Fruit fly (Drosophila melanogaster) whole organism, pupa: ENCODE measurements around the gene CG13921.

Source experiments
- CG10348 ChIP-seq: fragments of 200-800 bp; sonication (Bioruptor generic); IDR thresholded peaks from 2 replicates; pipeline ENCODE4 v1.3.6; 2022; ENCODE audit warnings: missing biosample characterization, missing genetic modification characterization
- CG12605 ChIP-seq: fragments of 200-800 bp; sonication (Bioruptor generic); IDR thresholded peaks from 2 replicates; pipeline ENCODE4 v1.3.6; 2022; ENCODE audit warnings: missing biosample characterization, missing genetic modification characterization
- CG13204 ChIP-seq: fragments of 200-800 bp; sonication (Bioruptor generic); optimal IDR thresholded peaks from 2 replicates; lab custom pipeline; 2018; ENCODE audit warnings: missing biosample characterization, mild to moderate bottlenecking, missing genetic modification characterization, moderate library complexity
- CG14655 ChIP-seq: fragments of 200-800 bp; sonication (Bioruptor generic); optimal IDR thresholded peaks from 3 replicates; lab custom pipeline; 2017; ENCODE audit warnings: mild to moderate bottlenecking, missing biosample characterization, missing genetic modification reagents, missing genetic modification characterization
- CG15710 ChIP-seq: fragments of 200-800 bp; sonication (Bioruptor generic); optimal IDR thresholded peaks from 2 replicates; lab custom pipeline; 2018; ENCODE audit warnings: missing biosample characterization, mild to moderate bottlenecking, missing genetic modification characterization, moderate library complexity
- CG32121 ChIP-seq: fragments of 200-800 bp; sonication (Bioruptor generic); IDR thresholded peaks from 2 replicates; pipeline ENCODE4 v1.3.6; 2022; ENCODE audit warnings: missing biosample characterization, missing genetic modification characterization
- CG34367 ChIP-seq: fragments of 200-800 bp; sonication (Bioruptor generic); optimal IDR thresholded peaks from 2 replicates; lab custom pipeline; 2018; ENCODE audit warnings: missing biosample characterization, mild to moderate bottlenecking, missing genetic modification characterization
- CG4496 ChIP-seq: fragments of 200-800 bp; sonication (Bioruptor generic); IDR thresholded peaks from 3 replicates; pipeline ENCODE4 v1.3.6; 2022; ENCODE audit warnings: missing biosample characterization, missing genetic modification characterization
- CG8159 ChIP-seq: fragments of 200-800 bp; sonication (Bioruptor generic); optimal IDR thresholded peaks from 3 replicates; lab custom pipeline; 2018; ENCODE audit warnings: missing biosample characterization, mild to moderate bottlenecking, missing genetic modification characterization, moderate library complexity
- CG8301 ChIP-seq: fragments of 200-800 bp; sonication (Bioruptor generic); optimal IDR thresholded peaks from 2 replicates; lab custom pipeline; 2018; ENCODE audit warnings: missing biosample characterization, mild to moderate bottlenecking, missing genetic modification characterization
- CG9948 ChIP-seq: fragments of 200-800 bp; sonication (Bioruptor generic); optimal IDR thresholded peaks from 2 replicates; lab custom pipeline; 2018; ENCODE audit warnings: missing biosample characterization, mild to moderate bottlenecking, missing genetic modification characterization, moderate library complexity
- D1 ChIP-seq: fragments of 200-800 bp; sonication (Bioruptor generic); optimal IDR thresholded peaks from 2 replicates; lab custom pipeline; 2018; ENCODE audit warnings: missing biosample characterization, mild to moderate bottlenecking, missing genetic modification characterization, moderate library complexity
- EcR ChIP-seq: fragments of 200-800 bp; sonication (Bioruptor generic); optimal IDR thresholded peaks from 3 replicates; lab custom pipeline; 2019; ENCODE audit warnings: missing biosample characterization, missing genetic modification characterization, mild to moderate bottlenecking, moderate library complexity, missing genetic modification reagents
- Ets98B ChIP-seq: fragments of 200-800 bp; sonication (Bioruptor generic); IDR thresholded peaks from 2 replicates; pipeline ENCODE4 v1.3.6; 2022; ENCODE audit warnings: missing biosample characterization, missing genetic modification characterization
- Pif1A ChIP-seq: fragments of 200-800 bp; sonication (Bioruptor generic); optimal IDR thresholded peaks from 3 replicates; lab custom pipeline; 2016; ENCODE audit warnings: missing biosample characterization, missing genetic modification characterization
- Pif1B ChIP-seq: fragments of 200-800 bp; sonication (Bioruptor generic); optimal IDR thresholded peaks from 3 replicates; lab custom pipeline; 2016; ENCODE audit warnings: missing biosample characterization, missing genetic modification characterization
- Snoo ChIP-seq: fragments of 200-800 bp; sonication (Bioruptor generic); optimal IDR thresholded peaks from 3 replicates; lab custom pipeline; 2017; ENCODE audit warnings: missing biosample characterization, mild to moderate bottlenecking, missing genetic modification characterization, inconsistent platforms
- fd96Ca ChIP-seq: fragments of 200-800 bp; sonication (Bioruptor generic); IDR thresholded peaks from 3 replicates; pipeline ENCODE4 v1.3.6; 2022; ENCODE audit warnings: missing biosample characterization, missing genetic modification characterization
- gl ChIP-seq: fragments of 200-800 bp; sonication (Bioruptor generic); optimal IDR thresholded peaks from 2 replicates; lab custom pipeline; 2018; ENCODE audit warnings: missing biosample characterization, mild to moderate bottlenecking, missing genetic modification characterization
- rn ChIP-seq: fragments of 200-800 bp; sonication (Bioruptor generic); IDR thresholded peaks from 2 replicates; pipeline ENCODE4 v1.3.6; 2022; ENCODE audit warnings: missing biosample characterization, missing genetic modification characterization

Gene CG13921

DNA sequence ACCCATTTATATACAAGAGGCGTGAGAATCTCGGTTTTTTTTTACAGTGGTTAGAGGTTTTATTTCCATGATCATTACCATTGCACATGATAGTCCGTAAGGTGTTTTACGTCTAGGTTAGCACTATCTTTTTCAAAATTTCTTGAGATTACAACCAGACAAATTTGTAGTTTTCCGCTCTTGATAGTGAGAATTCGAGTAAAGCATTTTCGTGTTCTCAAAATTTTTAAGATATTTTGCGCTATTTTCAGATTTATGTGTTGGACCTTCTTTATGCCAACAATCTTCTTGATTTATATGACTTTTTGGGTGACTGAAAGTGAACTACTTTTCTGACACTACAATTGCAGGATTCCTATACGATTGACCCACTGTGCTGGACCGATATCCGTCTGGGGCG is 5.6 kb upstream of the CG13921 start:
- TF ChIP-seq CG8301 (tag; lab: Kevin White, UChicago), result peak; percentile 41
- TF ChIP-seq Pif1A, result peak; percentile 34
- TF ChIP-seq CG32121, result 0 out of 2 replicates have a peak, but pooled peaks have one; percentile 16
- TF ChIP-seq D1 (tag; lab: Kevin White, UChicago), result no peak
- TF ChIP-seq fd96Ca, result 0 out of 3 replicates have a peak, but pooled peaks have one; percentile 36
- peak; percentile 20 for TF ChIP-seq Ets98B (GFP tag; lab: Robert Waterston, UW)
- TF ChIP-seq CG8159 (tag; lab: Kevin White, UChicago), result peak; percentile 12
- TF ChIP-seq CG9948 (tag; lab: Kevin White, UChicago), result no peak

DNA sequence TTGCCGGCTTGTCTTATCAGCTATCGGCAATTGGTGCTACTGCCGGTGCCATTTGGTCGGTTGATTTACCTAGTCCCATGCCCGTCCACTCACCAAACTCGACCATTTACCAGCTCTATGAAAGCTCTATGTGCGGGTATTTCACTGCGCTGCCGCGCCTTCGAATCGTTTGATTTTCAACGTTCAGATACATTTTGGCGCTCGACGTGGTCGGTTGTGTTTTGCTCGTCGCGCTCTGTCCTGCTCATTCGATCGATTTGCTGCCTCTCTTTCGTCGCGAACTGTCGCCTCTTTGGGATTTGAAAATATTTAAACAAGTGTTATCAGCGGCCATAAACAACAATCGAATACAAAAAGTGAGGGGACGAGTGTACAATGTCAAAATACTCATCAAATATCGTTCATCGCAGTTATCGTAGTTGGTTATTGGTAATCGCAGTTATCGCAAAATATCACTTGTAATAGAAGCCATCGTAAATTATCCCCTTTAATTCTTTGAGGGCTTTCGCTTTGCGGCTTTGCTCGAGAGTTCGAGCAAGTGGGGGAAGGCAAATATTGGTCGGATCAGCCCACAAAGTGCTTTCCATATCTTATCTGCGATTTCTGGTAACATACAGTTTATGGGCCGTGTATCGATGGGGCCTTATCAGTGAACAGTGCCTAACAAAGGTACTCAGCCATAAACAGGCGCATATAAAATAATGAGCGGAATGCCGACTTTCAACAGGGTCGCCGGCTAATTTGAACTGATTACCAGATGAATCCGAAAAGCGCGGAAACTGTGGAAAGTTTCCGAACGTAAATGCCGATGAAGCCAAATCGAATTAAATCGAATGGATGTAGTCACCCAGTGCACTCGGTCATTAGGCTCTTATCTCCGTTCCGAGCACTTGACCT is 4.8 kb upstream of the CG13921 start:
- TF ChIP-seq EcR (GFP tag; lab: Kevin White, UChicago) (no peak), Pif1B (GFP tag; lab: Kevin White, UChicago) (no peak), D1 (tag; lab: Kevin White, UChicago) (no peak), CG13204 (no peak), fd96Ca (no peak), CG9948 (tag; lab: Kevin White, UChicago) (no peak), gl (tag; lab: Kevin White, UChicago) (no peak), Snoo (tag; lab: Kevin White, UChicago) (no peak), CG4496 (GFP tag; lab: Robert Waterston, UW) (no peak), CG10348 (no peak), CG32121 (no peak), CG15710 (tag; lab: Kevin White, UChicago) (no peak), Ets98B (GFP tag; lab: Robert Waterston, UW) (no peak)

DNA sequence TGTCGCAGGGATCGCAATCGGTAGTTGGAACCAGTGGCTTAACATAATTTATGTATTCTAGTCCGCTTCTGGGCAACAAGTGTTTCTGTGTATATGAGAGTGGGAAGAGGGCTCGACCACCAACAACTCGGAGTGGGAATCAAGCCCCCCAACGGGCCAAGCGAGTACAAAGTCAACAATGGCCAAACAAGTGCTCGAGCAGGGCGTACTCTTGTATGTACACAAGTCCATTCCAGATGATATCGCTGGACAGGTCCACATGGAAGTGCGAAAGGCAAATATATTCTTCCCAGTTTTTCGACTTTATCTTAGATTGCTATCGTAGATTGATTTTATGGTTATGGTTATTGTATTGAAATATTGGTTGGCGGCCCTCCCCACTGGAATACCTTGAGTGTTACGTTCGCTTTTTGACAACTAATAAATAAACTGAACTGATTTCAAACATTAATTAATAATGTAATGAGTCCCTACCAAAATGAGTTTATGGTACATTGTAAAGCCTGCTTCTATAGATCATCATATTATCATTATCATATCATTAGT is 4.1 kb upstream of the CG13921 start:
- TF ChIP-seq D1 (tag; lab: Kevin White, UChicago), result no peak
- TF ChIP-seq CG13204, result peak; percentile 44
- TF ChIP-seq CG15710 (tag; lab: Kevin White, UChicago), result no peak
- TF ChIP-seq EcR (GFP tag; lab: Kevin White, UChicago), result peak; percentile 43

DNA sequence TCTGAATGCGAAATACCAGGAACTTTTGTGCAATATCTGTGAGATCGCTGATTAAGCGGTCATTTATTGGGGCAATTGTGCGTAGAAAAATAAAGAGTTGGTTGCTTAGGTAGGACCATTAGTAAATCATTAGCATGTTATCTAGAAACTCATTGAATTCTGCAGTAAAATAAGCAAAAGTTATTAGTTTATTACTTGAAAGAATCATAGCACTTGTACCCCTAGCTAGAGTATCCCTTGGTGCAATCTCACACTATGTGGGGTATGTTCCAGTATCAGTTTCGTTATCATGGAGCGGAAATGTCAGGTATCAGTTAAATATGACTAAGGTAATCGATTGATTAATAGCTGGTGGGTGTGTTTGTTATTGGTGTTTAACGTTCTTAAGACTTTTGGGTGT is 1.3 kb upstream of the CG13921 start:
- no peak for TF ChIP-seq Ets98B (GFP tag; lab: Robert Waterston, UW)
- TF ChIP-seq gl (tag; lab: Kevin White, UChicago), result no peak
- no peak for TF ChIP-seq CG12605 (GFP tag; lab: Robert Waterston, UW)
- no peak for TF ChIP-seq Pif1B (GFP tag; lab: Kevin White, UChicago)
- TF ChIP-seq CG32121, result no peak
- no peak for TF ChIP-seq D1 (tag; lab: Kevin White, UChicago)
- no peak for TF ChIP-seq CG15710 (tag; lab: Kevin White, UChicago)
- TF ChIP-seq Pif1A, result no peak
- no peak for TF ChIP-seq CG13204
- TF ChIP-seq Snoo (tag; lab: Kevin White, UChicago), result no peak
- TF ChIP-seq CG14655 (GFP tag; lab: Kevin White, UChicago), result no peak
- no peak for TF ChIP-seq CG34367
- no peak for TF ChIP-seq EcR (GFP tag; lab: Kevin White, UChicago)
- no peak for TF ChIP-seq fd96Ca
- TF ChIP-seq rn, result no peak

DNA sequence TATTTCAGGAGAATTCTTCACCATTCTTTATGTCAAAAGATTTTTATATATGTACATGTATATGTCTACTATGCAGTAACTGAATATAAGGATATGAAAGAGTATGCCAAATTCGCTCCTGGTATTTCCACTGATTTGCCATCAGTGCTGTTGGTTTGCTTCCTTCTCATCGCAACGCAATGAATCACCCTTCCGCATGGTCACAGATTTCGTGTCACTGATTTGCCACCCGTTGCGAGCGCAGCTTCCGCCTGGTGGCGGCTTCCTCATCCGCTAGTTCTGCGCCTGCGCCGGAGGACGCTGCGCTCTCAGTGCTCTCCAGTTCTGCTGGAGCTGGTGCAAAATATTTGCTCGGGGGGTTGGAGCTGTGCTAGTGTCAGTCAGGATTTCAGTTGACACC is 1.5 kb downstream of the CG13921 start:
- TF ChIP-seq Pif1B (GFP tag; lab: Kevin White, UChicago), result no peak
- TF ChIP-seq CG13204, result peak; percentile 6
- TF ChIP-seq CG8159 (tag; lab: Kevin White, UChicago), result no peak

DNA sequence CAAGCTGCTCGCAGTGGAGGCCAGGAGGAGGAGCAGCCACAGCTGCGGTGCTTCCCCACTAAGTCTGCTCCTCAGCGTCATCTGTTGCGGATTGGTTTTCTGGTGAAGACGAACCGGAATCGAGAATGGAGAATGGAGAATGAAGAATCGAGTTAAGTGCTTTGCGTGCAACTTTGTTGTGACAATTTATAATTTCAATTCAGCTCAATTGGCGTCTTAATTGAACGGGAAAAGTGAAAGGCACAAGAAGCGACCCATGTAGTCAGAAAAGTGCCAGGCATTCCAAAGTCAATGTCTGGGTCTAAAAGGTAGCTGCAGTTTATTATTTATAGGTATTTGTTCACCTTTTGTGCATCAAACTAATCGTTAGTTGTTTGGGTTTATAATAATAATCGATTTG is 7.6 kb downstream of the CG13921 start:
- TF ChIP-seq Snoo (tag; lab: Kevin White, UChicago), result no peak
- peak; percentile 51 for TF ChIP-seq gl (tag; lab: Kevin White, UChicago)

DNA sequence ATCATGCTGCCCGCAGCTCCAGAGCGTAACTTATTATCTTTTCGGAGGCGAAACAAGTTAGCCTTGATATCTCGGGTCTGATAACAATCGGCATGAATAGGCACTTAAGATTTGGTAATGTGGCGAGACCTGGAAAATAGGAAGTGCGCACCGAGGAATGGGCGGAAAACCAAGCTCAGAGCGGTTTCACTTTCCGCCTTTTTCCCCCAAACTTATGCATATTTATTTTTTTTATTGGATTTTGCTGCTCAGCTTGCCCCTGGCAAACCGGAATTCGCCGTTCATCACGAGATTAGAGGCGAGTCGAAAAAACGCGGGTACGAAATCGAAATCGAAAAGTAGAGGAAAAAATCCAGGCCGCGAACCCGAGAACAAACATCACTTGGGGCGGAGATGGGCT is 8.2 kb downstream of the CG13921 start:
- TF ChIP-seq CG8159 (tag; lab: Kevin White, UChicago) (no peak), CG15710 (tag; lab: Kevin White, UChicago) (no peak), Pif1B (GFP tag; lab: Kevin White, UChicago) (no peak), fd96Ca (no peak), CG10348 (no peak), CG14655 (GFP tag; lab: Kevin White, UChicago) (no peak), CG8301 (tag; lab: Kevin White, UChicago) (no peak), Snoo (tag; lab: Kevin White, UChicago) (no peak), CG32121 (no peak), CG9948 (tag; lab: Kevin White, UChicago) (no peak)
